Worm (Caenorhabditis elegans) whole organism, mixed stage, embryonic: ENCODE data around the gene fbxa-104.

Source experiments
- M03D4.4 ChIP-seq: sonication (generic microtip); optimal IDR thresholded peaks from 2 replicates; lab custom pipeline; 2017; ENCODE audit warnings: mild to moderate bottlenecking, missing genetic modification characterization, missing compliant biosample characterization
- bed-3 ChIP-seq: fragments of 200-800 bp; sonication (Bioruptor generic); optimal IDR thresholded peaks from 3 replicates; lab custom pipeline; 2018; ENCODE audit warnings: mild to moderate bottlenecking, missing genetic modification characterization, moderate library complexity, missing compliant biosample characterization
- blmp-1 ChIP-seq: fragments of 150-350 bp; optimal IDR thresholded peaks from 2 replicates; lab custom pipeline; 2014; ENCODE audit warnings: missing biosample characterization, missing genetic modification characterization
- ceh-39 ChIP-seq: fragments of 150-350 bp; optimal IDR thresholded peaks from 2 replicates; lab custom pipeline; 2014; ENCODE audit warnings: missing biosample characterization, missing genetic modification characterization
- ceh-43 ChIP-seq: fragments of 200-800 bp; sonication (Bioruptor generic); optimal IDR thresholded peaks from 2 replicates; lab custom pipeline; 2018; ENCODE audit warnings: mild to moderate bottlenecking, missing genetic modification characterization, moderate library complexity, missing compliant biosample characterization
- ceh-83 ChIP-seq: fragments of 200-800 bp; sonication (Bioruptor generic); optimal IDR thresholded peaks from 2 replicates; lab custom pipeline; 2018; ENCODE audit warnings: mild to moderate bottlenecking, missing genetic modification characterization, missing compliant biosample characterization
- ces-1 ChIP-seq: fragments of 150-350 bp; optimal IDR thresholded peaks from 2 replicates; lab custom pipeline; 2014; ENCODE audit warnings: missing biosample characterization, missing genetic modification reagents, missing genetic modification characterization
- cnd-1 ChIP-seq: fragments of 200-800 bp; sonication (Bioruptor generic); optimal IDR thresholded peaks from 2 replicates; lab custom pipeline; 2018; ENCODE audit warnings: mild to moderate bottlenecking, missing genetic modification characterization, missing compliant biosample characterization
- drap-1 ChIP-seq: fragments of 200-800 bp; sonication (Bioruptor generic); optimal IDR thresholded peaks from 3 replicates; lab custom pipeline; 2018; ENCODE audit warnings: mild to moderate bottlenecking, missing genetic modification characterization, missing compliant biosample characterization
- elt-1 ChIP-seq: sonication (generic microtip); optimal IDR thresholded peaks from 2 replicates; lab custom pipeline; 2017; ENCODE audit warnings: missing genetic modification characterization, mild to moderate bottlenecking, missing compliant biosample characterization, antibody characterized with exemption, moderate library complexity, borderline replicate concordance; ENCODE audit not compliant: insufficient read depth
- elt-3 ChIP-seq: fragments of 150-350 bp; optimal IDR thresholded peaks from 2 replicates; lab custom pipeline; 2014; ENCODE audit warnings: missing biosample characterization, missing genetic modification characterization
- flh-1 ChIP-seq: fragments of 200-800 bp; sonication (Bioruptor generic); optimal IDR thresholded peaks from 2 replicates; lab custom pipeline; 2018; ENCODE audit warnings: mild to moderate bottlenecking, missing genetic modification characterization, moderate library complexity, missing compliant biosample characterization
- ham-2 ChIP-seq: fragments of 200-800 bp; sonication (Bioruptor generic); optimal IDR thresholded peaks from 2 replicates; lab custom pipeline; 2018; ENCODE audit warnings: mild to moderate bottlenecking, missing genetic modification characterization, missing compliant biosample characterization
- hlh-1 ChIP-seq: fragments of 150-350 bp; optimal IDR thresholded peaks from 2 replicates; lab custom pipeline; 2014; ENCODE audit warnings: missing biosample characterization, missing genetic modification reagents, missing genetic modification characterization
- lin-13 ChIP-seq: fragments of 150-350 bp; optimal IDR thresholded peaks from 2 replicates; lab custom pipeline; 2014; ENCODE audit warnings: missing biosample characterization, missing genetic modification characterization
- lin-32 ChIP-seq: fragments of 200-800 bp; sonication (Bioruptor generic); optimal IDR thresholded peaks from 2 replicates; lab custom pipeline; 2018; ENCODE audit warnings: mild to moderate bottlenecking, missing genetic modification characterization, missing compliant biosample characterization
- lsy-2 ChIP-seq: fragments of 150-350 bp; optimal IDR thresholded peaks from 2 replicates; lab custom pipeline; 2014; ENCODE audit warnings: missing biosample characterization, missing genetic modification characterization
- mab-5 ChIP-seq: fragments of 150-350 bp; optimal IDR thresholded peaks from 2 replicates; lab custom pipeline; 2014; ENCODE audit warnings: missing biosample characterization, missing genetic modification characterization
- mep-1 ChIP-seq: fragments of 150-350 bp; optimal IDR thresholded peaks from 2 replicates; lab custom pipeline; 2017; ENCODE audit warnings: missing biosample characterization, missing genetic modification reagents, missing genetic modification characterization, inconsistent platforms
- mls-2 ChIP-seq: sonication (generic microtip); optimal IDR thresholded peaks from 2 replicates; lab custom pipeline; 2016; ENCODE audit warnings: mild to moderate bottlenecking, missing genetic modification characterization, moderate library complexity, missing compliant biosample characterization
- nhr-12 ChIP-seq: fragments of 150-350 bp; optimal IDR thresholded peaks from 2 replicates; lab custom pipeline; 2014; ENCODE audit warnings: missing biosample characterization, missing genetic modification characterization
- nhr-2 ChIP-seq: fragments of 150-350 bp; optimal IDR thresholded peaks from 2 replicates; lab custom pipeline; 2014; ENCODE audit warnings: missing biosample characterization, missing genetic modification characterization
- nhr-237 ChIP-seq: fragments of 150-350 bp; optimal IDR thresholded peaks from 2 replicates; lab custom pipeline; 2014; ENCODE audit warnings: missing biosample characterization, missing genetic modification characterization
- nhr-28 ChIP-seq: fragments of 150-350 bp; optimal IDR thresholded peaks from 2 replicates; lab custom pipeline; 2014; ENCODE audit warnings: missing biosample characterization, missing genetic modification characterization
- nhr-76 ChIP-seq: sonication (generic microtip); optimal IDR thresholded peaks from 2 replicates; lab custom pipeline; 2017; ENCODE audit warnings: missing biosample characterization, missing genetic modification characterization
- pha-4 ChIP-seq: fragments of 150-350 bp; optimal IDR thresholded peaks from 2 replicates; lab custom pipeline; 2018; ENCODE audit warnings: missing biosample characterization, missing genetic modification reagents, missing genetic modification characterization
- sem-2 ChIP-seq: fragments of 200-800 bp; sonication (Bioruptor generic); optimal IDR thresholded peaks from 2 replicates; lab custom pipeline; 2018; ENCODE audit warnings: mild to moderate bottlenecking, missing genetic modification characterization, missing compliant biosample characterization
- snpc-4 ChIP-seq: fragments of 150-350 bp; optimal IDR thresholded peaks from 2 replicates; lab custom pipeline; 2014; ENCODE audit warnings: missing biosample characterization, missing genetic modification characterization
- sptf-1 ChIP-seq: sonication (generic microtip); optimal IDR thresholded peaks from 2 replicates; lab custom pipeline; 2017; ENCODE audit warnings: mild to moderate bottlenecking, missing genetic modification characterization, moderate library complexity, missing compliant biosample characterization
- tbx-8 ChIP-seq: fragments of 200-800 bp; sonication (Bioruptor generic); optimal IDR thresholded peaks from 2 replicates; lab custom pipeline; 2018; ENCODE audit warnings: mild to moderate bottlenecking, missing genetic modification characterization, moderate library complexity, missing compliant biosample characterization
- unc-120 ChIP-seq: sonication (generic microtip); optimal IDR thresholded peaks from 2 replicates; lab custom pipeline; 2017; ENCODE audit warnings: missing genetic modification characterization, missing compliant biosample characterization; ENCODE audit not compliant: poor library complexity, severe bottlenecking
- unc-39 ChIP-seq: fragments of 150-350 bp; optimal IDR thresholded peaks from 2 replicates; lab custom pipeline; 2014; ENCODE audit warnings: missing biosample characterization, missing genetic modification characterization
- unc-62 ChIP-seq: fragments of 150-350 bp; optimal IDR thresholded peaks from 2 replicates; lab custom pipeline; 2014; ENCODE audit warnings: missing biosample characterization, missing genetic modification reagents, missing genetic modification characterization
- zip-8 ChIP-seq: fragments of 150-350 bp; optimal IDR thresholded peaks from 2 replicates; lab custom pipeline; 2014; ENCODE audit warnings: missing biosample characterization, missing genetic modification characterization
- ztf-11 ChIP-seq: fragments of 150-350 bp; optimal IDR thresholded peaks from 2 replicates; lab custom pipeline; 2014; ENCODE audit warnings: missing biosample characterization, missing genetic modification characterization

fbxa-104 gene

ce11 chrV:15423601-15424000 is at the start of gene fbxa-104:
fbxa-104 (minus strand) TSS chrV:15423683.
- no peak for TF ChIP-seq unc-120 (tag; lab: Kevin White, UChicago)
- no peak for TF ChIP-seq ces-1 (GFP tag; lab: Kevin White, UChicago)
- no peak for TF ChIP-seq zip-8 (tag; lab: Kevin White, UChicago)
- TF ChIP-seq pha-4, result no peak
- TF ChIP-seq flh-1, result no peak
- no peak for TF ChIP-seq tbx-8
- TF ChIP-seq lin-32 (GFP tag; lab: Kevin White, UChicago), result no peak
- no peak for TF ChIP-seq nhr-12 (tag; lab: Kevin White, UChicago)
- no peak for TF ChIP-seq nhr-76 (tag; lab: Kevin White, UChicago)
- no peak for TF ChIP-seq mab-5 (tag; lab: Kevin White, UChicago)
- no peak for TF ChIP-seq drap-1
- TF ChIP-seq bed-3 (GFP tag; lab: Kevin White, UChicago), result no peak
- TF ChIP-seq blmp-1 (tag; lab: Kevin White, UChicago), result no peak
- no peak for TF ChIP-seq ham-2 (GFP tag; lab: Kevin White, UChicago)
- no peak for TF ChIP-seq lsy-2 (tag; lab: Kevin White, UChicago)
- no peak for TF ChIP-seq elt-1
- TF ChIP-seq sem-2 (GFP tag; lab: Kevin White, UChicago), result no peak
- TF ChIP-seq, all 35 proteins: peak for 0

- no peak for TF ChIP-seq lin-13 (tag; lab: Kevin White, UChicago)
Observed at ce11 chrV:15471029-15471428, 47.5 kb upstream of the fbxa-104 start, which contains the start of gene dpf-1. dpf-1 (plus strand) TSS chrV:15471329.

ce11 chrV:15466719-15467118 is 43.2 kb upstream of the fbxa-104 start:
- TF ChIP-seq sptf-1 (no peak), nhr-28 (tag; lab: Kevin White, UChicago) (no peak), mep-1 (tag; lab: Kevin White, UChicago) (no peak), snpc-4 (no peak), zip-8 (tag; lab: Kevin White, UChicago) (no peak), unc-39 (no peak)

ce11 chrV:15466017-15466416 is 42.5 kb upstream of the fbxa-104 start:
- no peak for TF ChIP-seq lsy-2 (tag; lab: Kevin White, UChicago)
- peak; percentile 4 for TF ChIP-seq drap-1

ce11 chrV:15465032-15465727 is 41.7 kb upstream of the fbxa-104 start, which contains the start of gene pqn-71:
pqn-71 (plus strand) TSS chrV:15465677.
- TF ChIP-seq unc-39 (no peak), nhr-76 (tag; lab: Kevin White, UChicago) (no peak), unc-62 (GFP tag; lab: Kevin White, UChicago) (peak; percentile 42), nhr-28 (tag; lab: Kevin White, UChicago) (peak; percentile 31), lin-13 (tag; lab: Kevin White, UChicago) (peak; percentile 61), ztf-11 (tag; lab: Kevin White, UChicago) (peak; percentile 35), pha-4 (peak; percentile 13), nhr-2 (tag; lab: Kevin White, UChicago) (peak; percentile 14), elt-3 (tag; lab: Kevin White, UChicago) (peak; percentile 41), bed-3 (GFP tag; lab: Kevin White, UChicago) (peak; percentile 81), nhr-12 (tag; lab: Kevin White, UChicago) (no peak), sptf-1 (peak; percentile 93), blmp-1 (tag; lab: Kevin White, UChicago) (no peak), ceh-43 (GFP tag; lab: Kevin White, UChicago) (peak; percentile 83), cnd-1 (tag; lab: Kevin White, UChicago) (peak; percentile 78), drap-1 (peak; percentile 97), unc-120 (tag; lab: Kevin White, UChicago) (peak; percentile 96), nhr-237 (tag; lab: Kevin White, UChicago) (peak; percentile 35), tbx-8 (peak; percentile 63), snpc-4 (no peak), lin-32 (GFP tag; lab: Kevin White, UChicago) (peak; percentile 75), zip-8 (tag; lab: Kevin White, UChicago) (no peak), sem-2 (GFP tag; lab: Kevin White, UChicago) (peak; percentile 68), ceh-39 (no peak), flh-1 (peak; percentile 63), ham-2 (GFP tag; lab: Kevin White, UChicago) (peak; percentile 85), ceh-83 (GFP tag; lab: Kevin White, UChicago) (peak; percentile 92), mls-2 (peak; percentile 89), ces-1 (GFP tag; lab: Kevin White, UChicago) (no peak), M03D4.4 (tag; lab: Kevin White, UChicago) (peak; percentile 85), mep-1 (tag; lab: Kevin White, UChicago) (peak; percentile 47), mab-5 (tag; lab: Kevin White, UChicago) (no peak), hlh-1 (tag; lab: Kevin White, UChicago) (peak; percentile 37), lsy-2 (tag; lab: Kevin White, UChicago) (no peak), elt-1 (no peak)
